Fruit fly (Drosophila melanogaster): ENCODE results near the gene CG4860.

CG4860 gene

DNA sequence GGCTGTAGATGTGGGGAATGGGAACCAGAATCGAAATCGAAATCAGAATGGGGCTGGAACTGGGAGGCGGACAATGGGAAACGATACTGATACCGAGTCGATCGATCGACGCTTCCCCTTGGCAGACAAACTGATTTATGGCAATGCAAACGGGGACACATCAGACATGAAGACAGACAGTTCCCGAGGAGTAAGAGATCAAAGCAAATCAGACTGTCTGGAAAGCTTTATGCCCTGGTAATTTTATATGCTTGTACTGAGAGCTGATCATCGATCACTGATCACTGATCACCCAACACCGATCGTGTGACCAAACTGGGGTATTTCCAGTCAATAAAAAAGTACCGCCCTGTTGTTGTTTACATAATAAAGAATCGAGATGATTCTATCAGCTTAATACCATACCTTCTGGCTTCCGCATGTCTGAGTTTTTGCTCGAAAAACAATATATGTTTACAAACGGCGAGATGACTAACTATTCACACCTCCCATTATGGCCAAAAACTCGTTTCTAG lies 48.7 kb upstream of the CG4860 start:
- no peak for TF ChIP-seq ems (GFP tag; optimal IDR thresholded peaks at IDR 0.05)
- no peak for TF ChIP-seq gsb-n (tag; optimal IDR thresholded peaks at IDR 0.05)
- TF ChIP-seq CG34376 (GFP tag; optimal IDR thresholded peaks at IDR 0.05), result peak; percentile 42
- no peak for TF ChIP-seq toy (GFP tag; IDR thresholded peaks at IDR 0.05)
- TF ChIP-seq twi (tag; optimal IDR thresholded peaks at IDR 0.05), result peak; percentile 12
- no peak for TF ChIP-seq CG8924 (tag; optimal IDR thresholded peaks at IDR 0.05)
- no peak for TF ChIP-seq CG10431 (GFP tag; optimal IDR thresholded peaks at IDR 0.05)
- no peak for TF ChIP-seq CG12155 (GFP tag; optimal IDR thresholded peaks at IDR 0.05)

DNA sequence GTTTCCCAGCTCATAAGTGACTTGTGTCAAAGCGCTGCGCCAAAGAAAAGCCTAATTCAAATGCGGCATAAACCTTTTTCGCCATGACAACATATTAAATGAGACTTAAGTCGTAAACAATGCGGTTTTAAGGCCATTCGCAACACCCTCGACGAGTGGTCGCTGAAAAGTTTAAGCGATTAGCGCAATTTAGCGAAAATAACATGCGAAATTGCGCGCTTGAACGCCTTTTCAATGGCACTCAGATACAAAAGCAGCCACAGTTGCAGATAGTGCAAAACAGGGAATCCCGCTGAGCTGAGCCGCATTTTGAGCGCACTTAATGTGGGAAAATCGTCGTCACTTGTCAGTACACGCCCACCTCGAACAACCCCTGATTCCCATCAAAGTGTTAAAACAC lies 39.4 kb upstream of the CG4860 start, which contains the start of gene CG44038:
Gene CG44038 (plus strand): TSS at position 301 of the 400 bp plus-strand sequence.
- peak; percentile 89 for TF ChIP-seq Ets65A (GFP tag)
- no peak for TF ChIP-seq CG30020 (tag; optimal IDR thresholded peaks at IDR 0.05)

DNA sequence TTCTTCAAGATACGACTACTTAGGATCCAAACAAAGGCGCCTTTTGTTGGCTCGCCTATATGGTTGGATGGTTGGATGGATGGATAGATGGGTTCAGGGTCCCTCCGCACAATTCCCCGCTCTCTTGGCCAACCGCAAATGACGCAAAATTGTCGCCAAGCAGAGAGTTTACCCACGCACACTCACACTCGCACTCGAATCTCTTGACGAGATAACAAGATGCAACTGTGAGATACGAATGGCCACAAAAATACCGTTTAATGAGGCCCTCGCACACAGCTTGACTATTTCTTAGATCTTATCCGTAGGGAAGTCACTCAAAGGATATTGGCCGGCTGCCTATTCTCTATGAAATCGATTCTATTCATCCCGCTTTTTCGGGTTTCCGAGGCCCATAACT lies 38.6 kb upstream of the CG4860 start:
- TF ChIP-seq zen (tag; optimal IDR thresholded peaks at IDR 0.05), result peak; percentile 18
- 0 out of 3 replicates have a peak, but pooled peaks have one; percentile 72 for TF ChIP-seq CG2199 (GFP tag; IDR thresholded peaks at IDR 0.05)
- TF ChIP-seq oc (tag; optimal IDR thresholded peaks at IDR 0.05), result no peak
- peak; percentile 63 for TF ChIP-seq grn (GFP tag; optimal IDR thresholded peaks at IDR 0.05)

DNA sequence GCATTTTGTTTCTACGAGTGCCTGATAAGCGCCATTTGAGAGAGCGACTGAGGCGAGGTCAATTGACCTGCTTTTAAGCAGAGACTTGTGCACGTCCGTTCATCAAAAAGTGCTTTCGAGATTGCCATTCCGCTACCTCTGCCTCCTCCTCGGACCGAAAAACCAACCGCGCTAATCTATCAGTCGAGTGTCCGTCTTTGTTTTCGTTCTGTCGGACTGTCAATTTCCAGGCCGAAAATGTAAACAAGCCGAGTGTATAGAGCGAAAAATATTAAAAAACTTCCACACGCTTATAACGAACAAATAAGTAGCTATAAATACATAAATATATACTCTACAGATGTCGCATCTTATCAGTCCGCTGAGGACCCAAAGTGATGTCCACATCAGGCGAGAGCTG lies 37.7 kb upstream of the CG4860 start:
- TF ChIP-seq crol (GFP tag; IDR thresholded peaks at IDR 0.05) (peak; percentile 47; the same call in 1 of the 2 replicates), CG31388 (GFP tag; optimal IDR thresholded peaks at IDR 0.05) (no peak), CG34376 (GFP tag; optimal IDR thresholded peaks at IDR 0.05) (peak; percentile 84), sens (GFP tag) (peak; percentile 39), amos (GFP tag; IDR thresholded peaks at IDR 0.05; ENCODE audit: partially characterized antibody) (no peak), Hey (tag; optimal IDR thresholded peaks at IDR 0.05) (no peak), NC2α (GFP tag; optimal IDR thresholded peaks at IDR 0.05) (no peak), CG10543 (GFP tag; optimal IDR thresholded peaks at IDR 0.05) (peak; percentile 72), sug (tag; optimal IDR thresholded peaks at IDR 0.05) (peak; percentile 31), Hmr (GFP tag; optimal IDR thresholded peaks at IDR 0.05) (peak; percentile 10), Vsx1 (GFP tag; optimal IDR thresholded peaks at IDR 0.05) (peak; percentile 4), chinmo (GFP tag; IDR thresholded peaks at IDR 0.05; ENCODE audit: partially characterized antibody) (peak; percentile 61; the same call in 1 of the 4 replicates), Dad (GFP tag; optimal IDR thresholded peaks at IDR 0.05) (no peak)

DNA sequence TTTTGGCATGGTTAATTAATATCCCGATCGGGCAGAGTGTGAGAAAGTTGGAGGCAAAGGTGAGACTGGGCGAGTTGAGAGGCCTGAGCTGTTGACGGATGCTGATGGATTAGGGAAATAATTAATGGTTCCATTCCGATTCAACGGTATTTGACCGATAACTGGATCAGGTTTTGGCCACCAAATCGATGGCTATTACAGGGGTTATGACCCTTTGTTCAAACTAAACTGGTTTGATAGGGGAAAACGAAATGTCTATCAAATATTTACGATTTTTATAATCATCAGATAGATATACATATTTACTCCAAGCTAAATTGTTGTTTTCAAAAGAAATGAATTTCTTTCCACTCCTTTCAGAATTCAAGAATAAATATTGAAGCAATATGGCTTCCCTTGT lies 37.2 kb upstream of the CG4860 start, which contains the start of the genes CG44037 and svp:
Gene CG44037 (plus strand): TSS at position 301 of the 400 bp plus-strand sequence.
Gene svp (plus strand): TSS at position 301 of the 400 bp plus-strand sequence.
- TF ChIP-seq gfzf (GFP tag; optimal IDR thresholded peaks at IDR 0.05) (no peak), Poxn (GFP tag; IDR thresholded peaks at IDR 0.05) (no peak), abd-A (tag; optimal IDR thresholded peaks at IDR 0.05) (no peak), unc-4 (GFP tag; IDR thresholded peaks at IDR 0.05; ENCODE audit: partially characterized antibody) (no peak), Xbp1 (GFP tag; optimal IDR thresholded peaks at IDR 0.05) (no peak), Oli (tag; optimal IDR thresholded peaks at IDR 0.05) (no peak), danr (GFP tag; IDR thresholded peaks at IDR 0.05) (no peak), Elba2 (GFP tag; optimal IDR thresholded peaks at IDR 0.05) (no peak), CG6813 (GFP tag; optimal IDR thresholded peaks at IDR 0.05) (no peak), Dad (GFP tag; optimal IDR thresholded peaks at IDR 0.05) (no peak), HLH54F (GFP tag; optimal IDR thresholded peaks at IDR 0.05) (no peak), CG6683 (GFP tag; optimal IDR thresholded peaks at IDR 0.05) (no peak), CG8290 (GFP tag; optimal IDR thresholded peaks at IDR 0.05) (no peak), CG8290 (tag; optimal IDR thresholded peaks at IDR 0.05) (no peak), Awh (GFP tag; IDR thresholded peaks at IDR 0.05) (no peak), PHDP (tag; optimal IDR thresholded peaks at IDR 0.05) (no peak), Gsc (GFP tag; IDR thresholded peaks at IDR 0.05) (no peak)

Measured in whole organism, embryonic.